Worm (Caenorhabditis elegans) whole organism, L4/young adult: Measurements from ENCODE around the gene C56G2.15.

Source experiments
- W03F9.2 ChIP-seq: fragments of 150-350 bp; optimal IDR thresholded peaks from 2 replicates; lab custom pipeline; 2014; ENCODE audit warnings: missing biosample characterization, missing genetic modification characterization
- him-1 ChIP-seq: sonication (generic microtip); optimal IDR thresholded peaks from 2 replicates; lab custom pipeline; 2016; ENCODE audit warnings: missing genotype, missing genetic modification reagents, missing genetic modification characterization, missing compliant biosample characterization

DNA sequence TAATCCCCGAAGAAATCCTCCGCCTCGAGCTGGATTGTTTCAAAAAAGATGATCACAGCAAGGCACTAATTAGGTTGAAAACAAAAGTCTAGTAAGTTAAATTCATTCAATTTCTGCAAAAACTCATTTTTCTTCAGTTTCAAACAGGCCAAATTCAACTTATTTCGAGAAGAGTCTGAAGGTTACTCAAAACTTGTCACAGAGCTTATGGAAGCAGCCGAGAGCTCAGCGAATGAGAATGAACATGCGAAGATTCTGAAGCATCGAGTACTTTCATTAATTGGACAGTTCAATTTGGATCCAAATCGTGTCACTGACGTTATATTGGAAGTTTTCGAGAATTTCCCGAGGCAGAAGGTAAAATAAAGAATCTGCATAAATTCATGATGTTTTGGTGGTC lies 825 bp upstream of the C56G2.15 start:
- TF ChIP-seq him-1 (tag; lab: Kevin White, UChicago) (no peak), W03F9.2 (tag; lab: Kevin White, UChicago) (no peak)
